Fruit fly (Drosophila melanogaster) whole organism, adult: ENCODE measurements around the gene Aos1.
A peak's percentile ranks its signal among the peaks of the same experiment; 100 is the strongest.

Source experiments
- CG11617 ChIP-seq: fragments of 200-800 bp; sonication (Bioruptor generic); optimal IDR thresholded peaks from 2 replicates; lab custom pipeline; 2017; ENCODE audit warnings: mild to moderate bottlenecking, missing biosample characterization, missing genetic modification reagents, missing genetic modification characterization
- CG12768 ChIP-seq: fragments of 200-800 bp; sonication (Bioruptor generic); optimal IDR thresholded peaks from 2 replicates; lab custom pipeline; 2017; ENCODE audit warnings: missing biosample characterization, missing genetic modification characterization, mild to moderate bottlenecking, moderate library complexity, missing genetic modification reagents
- CG14711 ChIP-seq: fragments of 200-800 bp; sonication (Bioruptor generic); optimal IDR thresholded peaks from 2 replicates; lab custom pipeline; 2018; ENCODE audit warnings: missing biosample characterization, mild to moderate bottlenecking, missing genetic modification characterization, moderate library complexity
- CG1620 ChIP-seq: fragments of 200-800 bp; sonication (Bioruptor generic); optimal IDR thresholded peaks from 2 replicates; lab custom pipeline; 2016; ENCODE audit warnings: missing biosample characterization, missing genetic modification characterization
- CG33017 ChIP-seq: fragments of 200-800 bp; sonication (Bioruptor generic); optimal IDR thresholded peaks from 2 replicates; lab custom pipeline; 2018; ENCODE audit warnings: missing biosample characterization, mild to moderate bottlenecking, missing genetic modification characterization, moderate library complexity
- CG5204 ChIP-seq: fragments of 200-800 bp; sonication (Bioruptor generic); optimal IDR thresholded peaks from 2 replicates; lab custom pipeline; 2016; ENCODE audit warnings: missing biosample characterization, missing genetic modification characterization
- CG7045 ChIP-seq: fragments of 200-800 bp; sonication (Bioruptor generic); optimal IDR thresholded peaks from 2 replicates; lab custom pipeline; 2017; ENCODE audit warnings: missing biosample characterization, mild to moderate bottlenecking, missing genetic modification characterization
- CG7101 ChIP-seq: fragments of 200-800 bp; sonication (Bioruptor generic); optimal IDR thresholded peaks from 2 replicates; lab custom pipeline; 2018; ENCODE audit warnings: missing biosample characterization, mild to moderate bottlenecking, missing genetic modification characterization, moderate library complexity
- Clk ChIP-seq: fragments of 200-800 bp; sonication (Bioruptor generic); optimal IDR thresholded peaks from 2 replicates; lab custom pipeline; 2017; ENCODE audit warnings: missing biosample characterization, missing genetic modification characterization
- Crg-1 ChIP-seq: fragments of 200-800 bp; sonication (Bioruptor generic); optimal IDR thresholded peaks from 2 replicates; lab custom pipeline; 2016; ENCODE audit warnings: missing biosample characterization, missing genetic modification characterization
- Hr96 ChIP-seq: fragments of 200-800 bp; sonication (Bioruptor generic); optimal IDR thresholded peaks from 2 replicates; lab custom pipeline; 2016; ENCODE audit warnings: missing biosample characterization, missing genetic modification characterization
- Mnt ChIP-seq: fragments of 200-800 bp; sonication (Bioruptor generic); optimal IDR thresholded peaks from 2 replicates; lab custom pipeline; 2016; ENCODE audit warnings: missing biosample characterization, mild to moderate bottlenecking, missing genetic modification characterization
- bab1 ChIP-seq: fragments of 200-800 bp; sonication (Bioruptor generic); optimal IDR thresholded peaks from 3 replicates; lab custom pipeline; 2019; ENCODE audit warnings: missing biosample characterization, mild to moderate bottlenecking, missing genetic modification characterization, moderate library complexity
- cic ChIP-seq: fragments of 200-800 bp; sonication (Bioruptor generic); optimal IDR thresholded peaks from 2 replicates; lab custom pipeline; 2017; ENCODE audit warnings: missing biosample characterization, mild to moderate bottlenecking, missing genetic modification characterization, moderate library complexity
- cnc ChIP-seq, 2 experiments: fragments of >200 bp; optimal IDR thresholded peaks; 2 replicates each; lab custom pipeline; 2017
- kay ChIP-seq: fragments of 200-800 bp; sonication (Bioruptor generic); peaks from one replicate; lab custom pipeline; 2016; ENCODE audit warnings: missing biosample characterization, missing genetic modification characterization, borderline replicate concordance
- ovo ChIP-seq: fragments of 200-800 bp; sonication (Bioruptor generic); optimal IDR thresholded peaks from 2 replicates; lab custom pipeline; 2016; ENCODE audit warnings: missing biosample characterization, missing genetic modification characterization
- pad ChIP-seq: fragments of 200-800 bp; sonication (Bioruptor generic); optimal IDR thresholded peaks from 3 replicates; lab custom pipeline; 2017; ENCODE audit warnings: missing biosample characterization, missing genetic modification characterization, mild to moderate bottlenecking, moderate library complexity, missing genetic modification reagents
- tj ChIP-seq: fragments of 200-800 bp; sonication (Bioruptor generic); optimal IDR thresholded peaks from 3 replicates; lab custom pipeline; 2017; ENCODE audit warnings: missing biosample characterization, mild to moderate bottlenecking, missing genetic modification characterization, moderate library complexity
- toe ChIP-seq: fragments of 200-800 bp; sonication (Bioruptor generic); optimal IDR thresholded peaks from 2 replicates; lab custom pipeline; 2016; ENCODE audit warnings: missing biosample characterization, missing genetic modification characterization

The Aos1 gene

dm6 chr3R:12406235-12407196 is 27.1 kb downstream of the Aos1 start, which contains the start of gene CG5167:
CG5167 (plus strand) TSS chr3R:12406532.
- TF ChIP-seq CG33017 (tag; lab: Kevin White, UChicago) = peak; percentile 69
- TF ChIP-seq pad (GFP tag; lab: Kevin White, UChicago) = no peak
- peak; percentile 28 for TF ChIP-seq tj
- TF ChIP-seq bab1 (GFP tag; lab: Kevin White, UChicago) = peak; percentile 60
- TF ChIP-seq cic (GFP tag; lab: Kevin White, UChicago) = peak; percentile 47
- peak; percentile 24 for TF ChIP-seq CG7045
- peak; percentile 70 for TF ChIP-seq toe (GFP tag; lab: Kevin White, UChicago)
- peak; percentile 33 for TF ChIP-seq Mnt (GFP tag; lab: Kevin White, UChicago)
- no peak for TF ChIP-seq CG1620 (GFP tag; lab: Kevin White, UChicago)
- TF ChIP-seq CG5204 (GFP tag; lab: Kevin White, UChicago) = no peak
- peak; percentile 25 for TF ChIP-seq ovo (GFP tag; lab: Kevin White, UChicago)
- peak; percentile 59 for TF ChIP-seq CG7101 (tag; lab: Kevin White, UChicago)
- TF ChIP-seq kay (GFP tag; lab: Kevin White, UChicago) = no peak
- TF ChIP-seq CG14711 = peak; percentile 65
- TF ChIP-seq cnc (optimal IDR thresholded peaks at IDR 0.05; lab: Kevin White, UChicago) = peak in 1 of 2 experiments; percentile 79
- TF ChIP-seq Clk (GFP tag; lab: Kevin White, UChicago) = no peak
- TF ChIP-seq CG11617 (GFP tag; lab: Kevin White, UChicago) = peak; percentile 70
- TF ChIP-seq CG12768 (GFP tag; lab: Kevin White, UChicago) = peak; percentile 96
- TF ChIP-seq Hr96 (GFP tag; lab: Kevin White, UChicago) = peak; percentile 57
- no peak for TF ChIP-seq Crg-1 (GFP tag; lab: Kevin White, UChicago)

dm6 chr3R:12405928-12406234 is 27.7 kb downstream of the Aos1 start, which contains the start of gene Cyp9f2:
Cyp9f2 (minus strand) TSS chr3R:12406028.
- no peak for TF ChIP-seq Hr96 (GFP tag; lab: Kevin White, UChicago)
- no peak for TF ChIP-seq CG33017 (tag; lab: Kevin White, UChicago)
- no peak for TF ChIP-seq ovo (GFP tag; lab: Kevin White, UChicago)
- TF ChIP-seq CG1620 (GFP tag; lab: Kevin White, UChicago) = no peak
- TF ChIP-seq cic (GFP tag; lab: Kevin White, UChicago) = peak; percentile 69
- TF ChIP-seq CG5204 (GFP tag; lab: Kevin White, UChicago) = no peak

DNA sequence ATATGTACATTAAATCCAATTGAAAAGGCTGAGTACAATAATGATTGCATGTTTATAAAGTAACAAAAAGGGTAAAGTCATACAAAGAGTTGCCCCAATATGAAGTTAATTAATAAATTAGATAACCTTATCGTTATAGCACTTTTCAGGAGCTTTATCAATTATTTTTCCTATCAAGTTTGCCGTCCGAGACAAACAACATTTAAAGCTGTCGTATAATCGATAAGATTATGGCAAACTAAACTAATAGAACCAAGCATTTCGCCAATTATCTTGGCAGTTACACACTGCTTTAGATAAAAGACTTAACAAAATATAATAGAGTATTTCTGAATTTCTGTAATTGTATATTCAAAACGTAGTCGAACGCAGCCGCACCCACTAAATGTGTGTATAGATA is 28.5 kb downstream of the Aos1 start:
- TF ChIP-seq kay (GFP tag; lab: Kevin White, UChicago) (peak; percentile 77), Clk (GFP tag; lab: Kevin White, UChicago) (no peak)

- TF ChIP-seq kay (GFP tag; lab: Kevin White, UChicago) (peak; percentile 99), cnc (optimal IDR thresholded peaks at IDR 0.05; lab: Kevin White, UChicago) (no peak), Mnt (GFP tag; lab: Kevin White, UChicago) (peak; percentile 91), toe (GFP tag; lab: Kevin White, UChicago) (peak; percentile 96), Hr96 (GFP tag; lab: Kevin White, UChicago) (peak; percentile 96), CG5204 (GFP tag; lab: Kevin White, UChicago) (peak; percentile 96), cic (GFP tag; lab: Kevin White, UChicago) (peak; percentile 88), CG7101 (tag; lab: Kevin White, UChicago) (peak; percentile 99), CG33017 (tag; lab: Kevin White, UChicago) (peak; percentile 99), Crg-1 (GFP tag; lab: Kevin White, UChicago) (peak; percentile 85), pad (GFP tag; lab: Kevin White, UChicago) (peak; percentile 87), CG14711 (peak; percentile 96), CG11617 (GFP tag; lab: Kevin White, UChicago) (peak; percentile 97), tj (peak; percentile 79), CG12768 (GFP tag; lab: Kevin White, UChicago) (peak; percentile 98), Clk (GFP tag; lab: Kevin White, UChicago) (peak; percentile 95), CG1620 (GFP tag; lab: Kevin White, UChicago) (peak; percentile 86), ovo (GFP tag; lab: Kevin White, UChicago) (peak; percentile 86), bab1 (GFP tag; lab: Kevin White, UChicago) (peak; percentile 98), CG7045 (peak; percentile 100)
These were observed 30.7 kb downstream of the Aos1 start for dm6 chr3R:12402935-12403334.

DNA sequence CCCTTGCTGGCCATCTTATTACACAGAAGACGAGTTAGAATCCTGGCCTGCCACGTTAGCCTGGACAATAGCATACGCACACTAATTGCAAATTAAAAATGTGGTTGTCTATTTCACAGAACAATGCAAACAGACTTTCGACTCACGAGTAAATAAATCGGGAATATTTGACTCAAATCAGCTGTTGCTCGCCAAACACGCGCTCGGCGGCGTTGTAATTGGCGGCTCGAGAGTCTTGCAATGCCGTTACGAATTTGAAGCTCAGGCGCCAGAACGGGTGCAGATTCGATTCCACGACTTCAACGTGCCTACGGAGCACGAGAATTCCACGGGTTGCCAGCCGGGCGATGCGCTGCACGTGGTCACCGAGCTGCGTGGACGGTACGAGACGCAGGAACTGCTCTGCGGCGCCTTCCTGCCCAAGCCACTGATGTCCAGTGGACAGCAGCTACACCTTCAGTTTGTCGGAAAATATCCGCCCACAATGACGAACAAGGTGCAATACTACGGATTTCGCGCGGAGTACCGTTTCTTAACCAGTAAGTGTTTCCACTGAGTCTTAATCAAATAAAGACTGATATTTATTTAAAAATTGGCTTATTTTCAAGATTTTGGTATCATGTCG is 31.8 kb downstream of the Aos1 start, which contains the start of gene DNAlig3:
TSS of gene DNAlig3 (minus strand) at position 168 of the 625 bp plus-strand sequence.
- TF ChIP-seq CG14711 (peak; percentile 5), toe (GFP tag; lab: Kevin White, UChicago) (no peak), cic (GFP tag; lab: Kevin White, UChicago) (peak; percentile 30), kay (GFP tag; lab: Kevin White, UChicago) (no peak), CG33017 (tag; lab: Kevin White, UChicago) (peak; percentile 6), CG7101 (tag; lab: Kevin White, UChicago) (peak; percentile 15), bab1 (GFP tag; lab: Kevin White, UChicago) (peak; percentile 10), Hr96 (GFP tag; lab: Kevin White, UChicago) (no peak), Crg-1 (GFP tag; lab: Kevin White, UChicago) (no peak), Mnt (GFP tag; lab: Kevin White, UChicago) (peak; percentile 32), CG5204 (GFP tag; lab: Kevin White, UChicago) (no peak), CG7045 (peak; percentile 46), CG1620 (GFP tag; lab: Kevin White, UChicago) (no peak), tj (no peak), CG11617 (GFP tag; lab: Kevin White, UChicago) (peak; percentile 26), ovo (GFP tag; lab: Kevin White, UChicago) (no peak), pad (GFP tag; lab: Kevin White, UChicago) (no peak), cnc (optimal IDR thresholded peaks at IDR 0.05; lab: Kevin White, UChicago) (no peak), CG12768 (GFP tag; lab: Kevin White, UChicago) (peak; percentile 44), Clk (GFP tag; lab: Kevin White, UChicago) (no peak)
